Fruit fly (Drosophila melanogaster) whole organism, embryonic: ENCODE measurements around the gene CG32425.

Experiments
- Adf1 ChIP-seq: fragments of 200-800 bp; sonication (Bioruptor generic); IDR thresholded peaks from 2 replicates; pipeline ENCODE4 v1.3.6; 2022; ENCODE audit warnings: missing biosample characterization, missing genetic modification characterization
- B-H2 ChIP-seq: fragments of 200-800 bp; sonication (Bioruptor generic); optimal IDR thresholded peaks from 2 replicates; lab custom pipeline; 2018; ENCODE audit warnings: missing biosample characterization, mild to moderate bottlenecking, missing genetic modification characterization
- Blimp-1 ChIP-seq: fragments of 200-800 bp; sonication (Bioruptor generic); optimal IDR thresholded peaks from 3 replicates; lab custom pipeline; 2018; ENCODE audit warnings: missing biosample characterization, missing genetic modification characterization, mild to moderate bottlenecking, moderate library complexity, missing genetic modification reagents
- CG1024 ChIP-seq: fragments of 200-800 bp; sonication (Bioruptor generic); IDR thresholded peaks from 2 replicates; pipeline ENCODE4 v1.3.6; 2022; ENCODE audit warnings: missing biosample characterization, missing genetic modification characterization
- CG10431 ChIP-seq: fragments of 200-800 bp; sonication (Bioruptor generic); optimal IDR thresholded peaks from 3 replicates; lab custom pipeline; 2018; ENCODE audit warnings: missing biosample characterization, mild to moderate bottlenecking, missing genetic modification characterization
- CG10543 ChIP-seq: fragments of 200-800 bp; sonication (Bioruptor generic); optimal IDR thresholded peaks from 3 replicates; lab custom pipeline; 2017; ENCODE audit warnings: missing biosample characterization, mild to moderate bottlenecking, missing genetic modification characterization, moderate library complexity
- CG10979 ChIP-seq: fragments of 200-800 bp; sonication (Bioruptor generic); optimal IDR thresholded peaks from 2 replicates; lab custom pipeline; 2018; ENCODE audit warnings: missing biosample characterization, mild to moderate bottlenecking, missing genetic modification characterization, moderate library complexity
- CG11085 ChIP-seq: fragments of 200-800 bp; sonication (Bioruptor generic); IDR thresholded peaks from 2 replicates; pipeline ENCODE4 v1.3.6; 2022; ENCODE audit warnings: missing biosample characterization, missing genetic modification characterization
- CG1233 ChIP-seq: fragments of 200-800 bp; sonication (Bioruptor generic); optimal IDR thresholded peaks from 4 replicates; lab custom pipeline; 2018; ENCODE audit warnings: missing biosample characterization, mild to moderate bottlenecking, missing genetic modification characterization
- CG13123 ChIP-seq: fragments of 200-800 bp; sonication (Bioruptor generic); optimal IDR thresholded peaks from 2 replicates; lab custom pipeline; 2016; ENCODE audit warnings: missing biosample characterization, missing genetic modification characterization
- CG14965 ChIP-seq: fragments of 200-800 bp; sonication (Bioruptor generic); optimal IDR thresholded peaks from 2 replicates; lab custom pipeline; 2016; ENCODE audit warnings: missing biosample characterization, missing genetic modification characterization, borderline replicate concordance
- CG15696 ChIP-seq: fragments of 200-800 bp; sonication (Bioruptor generic); optimal IDR thresholded peaks from 2 replicates; lab custom pipeline; 2019; ENCODE audit warnings: missing biosample characterization, mild to moderate bottlenecking, missing genetic modification characterization, moderate library complexity
- CG30431 ChIP-seq: fragments of 200-800 bp; sonication (Bioruptor generic); optimal IDR thresholded peaks from 2 replicates; lab custom pipeline; 2017; ENCODE audit warnings: missing biosample characterization, missing genetic modification characterization
- CG4820 ChIP-seq: fragments of 200-800 bp; sonication (Bioruptor generic); optimal IDR thresholded peaks from 3 replicates; lab custom pipeline; 2016; ENCODE audit warnings: missing biosample characterization, missing genetic modification characterization
- CG6765 ChIP-seq: fragments of 200-800 bp; sonication (Bioruptor generic); optimal IDR thresholded peaks from 3 replicates; lab custom pipeline; 2017; ENCODE audit warnings: missing biosample characterization, mild to moderate bottlenecking, missing genetic modification characterization
- CG6854 ChIP-seq: fragments of 200-800 bp; sonication (Bioruptor generic); optimal IDR thresholded peaks from 3 replicates; lab custom pipeline; 2017; ENCODE audit warnings: missing biosample characterization, mild to moderate bottlenecking, missing genetic modification characterization
- CG8478 ChIP-seq: fragments of >200 bp; optimal IDR thresholded peaks from 2 replicates; lab custom pipeline; 2018
- CoRest ChIP-seq: fragments of 200-800 bp; sonication (Bioruptor generic); optimal IDR thresholded peaks from 3 replicates; lab custom pipeline; 2018; ENCODE audit warnings: missing biosample characterization, mild to moderate bottlenecking, missing genetic modification characterization, moderate library complexity
- CrebB ChIP-seq: fragments of 200-800 bp; sonication (Bioruptor generic); optimal IDR thresholded peaks from 3 replicates; lab custom pipeline; 2018; ENCODE audit warnings: missing biosample characterization, mild to moderate bottlenecking, missing genetic modification characterization
- D19B ChIP-seq: fragments of 200-800 bp; sonication (Bioruptor generic); optimal IDR thresholded peaks from 2 replicates; lab custom pipeline; 2017; ENCODE audit warnings: missing biosample characterization, mild to moderate bottlenecking, missing genetic modification characterization
- Dll ChIP-seq: fragments of 200-800 bp; sonication (Bioruptor generic); IDR thresholded peaks from 4 replicates; pipeline ENCODE4 v1.3.6; 2022; ENCODE audit warnings: missing biosample characterization, missing genetic modification characterization; ENCODE audit not compliant: partially characterized antibody
- Dp ChIP-seq: fragments of 200-800 bp; sonication (Bioruptor generic); optimal IDR thresholded peaks from 2 replicates; lab custom pipeline; 2018; ENCODE audit warnings: missing biosample characterization, mild to moderate bottlenecking, missing genetic modification characterization, moderate library complexity
- ERR ChIP-seq: fragments of 200-800 bp; sonication (Bioruptor generic); optimal IDR thresholded peaks from 2 replicates; lab custom pipeline; 2016; ENCODE audit warnings: missing biosample characterization, missing genetic modification characterization
- Eip74EF ChIP-seq, 2 experiments: fragments of 200-800 bp in 1 of 2; fragments of >200 bp in 1 of 2; sonication (Bioruptor generic) in 1 of 2; optimal IDR thresholded peaks; 2 replicates each; lab custom pipeline; 2017 to 2019; ENCODE audit warnings: missing biosample characterization in 2 of 2, missing genetic modification characterization in 2 of 2, mild to moderate bottlenecking in 1 of 2, moderate library complexity in 1 of 2
- Ets65A ChIP-seq: fragments of 200-800 bp; sonication (Bioruptor generic); peaks from one replicate; lab custom pipeline; 2016; ENCODE audit warnings: missing biosample characterization, missing genetic modification characterization
- Fer2 ChIP-seq: fragments of 200-800 bp; sonication (Bioruptor generic); optimal IDR thresholded peaks from 2 replicates; lab custom pipeline; 2018; ENCODE audit warnings: missing biosample characterization, mild to moderate bottlenecking, missing genetic modification characterization, moderate library complexity
- GATAe ChIP-seq: fragments of 200-800 bp; sonication (Bioruptor generic); conservative IDR thresholded peaks from 2 replicates; pipeline ENCODE4 v1.3.6; 2022; ENCODE audit warnings: missing biosample characterization, missing genetic modification characterization
- Gug ChIP-seq: fragments of 200-800 bp; sonication (Bioruptor generic); IDR thresholded peaks from 4 replicates; pipeline ENCODE4 v1.3.6; 2022; ENCODE audit warnings: missing biosample characterization, missing genetic modification characterization
- NC2β ChIP-seq: fragments of 200-800 bp; sonication (Bioruptor generic); optimal IDR thresholded peaks from 2 replicates; lab custom pipeline; 2016; ENCODE audit warnings: missing biosample characterization, missing genetic modification characterization
- Nf-YA ChIP-seq: fragments of 200-800 bp; sonication (Bioruptor generic); IDR thresholded peaks from 2 replicates; pipeline ENCODE4 v1.3.6; 2022; ENCODE audit warnings: missing biosample characterization, missing genetic modification characterization
- Oli ChIP-seq: fragments of 200-800 bp; sonication (Bioruptor generic); optimal IDR thresholded peaks from 2 replicates; lab custom pipeline; 2018; ENCODE audit warnings: missing biosample characterization, mild to moderate bottlenecking, missing genetic modification characterization, moderate library complexity
- PHDP ChIP-seq: fragments of 200-800 bp; sonication (Bioruptor generic); optimal IDR thresholded peaks from 3 replicates; lab custom pipeline; 2018; ENCODE audit warnings: missing biosample characterization, mild to moderate bottlenecking, missing genetic modification characterization, moderate library complexity
- Pdp1 ChIP-seq, 2 experiments: fragments of 200-800 bp; sonication (Bioruptor generic); optimal IDR thresholded peaks; 3 replicates each; lab custom pipeline; 2016; ENCODE audit warnings: missing biosample characterization in 2 of 2, missing genetic modification characterization in 2 of 2, mild to moderate bottlenecking in 1 of 2, moderate library complexity in 1 of 2
- Xbp1 ChIP-seq: fragments of 200-800 bp; sonication (Bioruptor generic); optimal IDR thresholded peaks from 3 replicates; lab custom pipeline; 2016; ENCODE audit warnings: missing biosample characterization, mild to moderate bottlenecking, missing genetic modification characterization
- al ChIP-seq: fragments of 200-800 bp; sonication (Bioruptor generic); IDR thresholded peaks from 2 replicates; pipeline ENCODE4 v1.3.6; 2022; ENCODE audit warnings: missing biosample characterization, missing genetic modification characterization
- ase ChIP-seq: fragments of 200-800 bp; sonication (Bioruptor generic); IDR thresholded peaks from 3 replicates; pipeline ENCODE4 v1.3.6; 2022; ENCODE audit warnings: missing biosample characterization, missing genetic modification characterization
- cas ChIP-seq: fragments of 200-800 bp; sonication (Bioruptor generic); IDR thresholded peaks from 2 replicates; pipeline ENCODE4 v1.3.6; 2022; ENCODE audit warnings: missing biosample characterization, missing genetic modification characterization
- chinmo ChIP-seq: fragments of 200-800 bp; sonication (Bioruptor generic); IDR thresholded peaks from 4 replicates; pipeline ENCODE4 v1.3.6; 2022; ENCODE audit warnings: missing biosample characterization, missing genetic modification characterization; ENCODE audit not compliant: partially characterized antibody
- chn ChIP-seq: fragments of 200-800 bp; sonication (Bioruptor generic); optimal IDR thresholded peaks from 2 replicates; lab custom pipeline; 2016; ENCODE audit warnings: missing biosample characterization, missing genetic modification characterization
- crol ChIP-seq: fragments of 200-800 bp; sonication (Bioruptor generic); IDR thresholded peaks from 2 replicates; pipeline ENCODE4 v1.3.6; 2022; ENCODE audit warnings: missing biosample characterization, missing genetic modification characterization
- ftz-f1 ChIP-seq: fragments of 200-800 bp; sonication (Bioruptor generic); optimal IDR thresholded peaks from 2 replicates; lab custom pipeline; 2016; ENCODE audit warnings: missing biosample characterization, missing genetic modification characterization
- gro ChIP-seq: fragments of 200-800 bp; sonication (Bioruptor generic); optimal IDR thresholded peaks from 2 replicates; lab custom pipeline; 2016; ENCODE audit warnings: missing biosample characterization, missing genetic modification characterization
- lov ChIP-seq, 2 experiments: fragments of 200-800 bp in 1 of 2; fragments of >200 bp in 1 of 2; sonication (Bioruptor generic) in 1 of 2; IDR thresholded peaks in 1 of 2; optimal IDR thresholded peaks in 1 of 2; 2 replicates in 1 of 2; 3 replicates in 1 of 2; pipeline versions ENCODE4 v1.3.6 to Lab custom; 2017 to 2022; ENCODE audit warnings: missing biosample characterization in 1 of 2, missing genetic modification characterization in 1 of 2
- row ChIP-seq: fragments of 200-800 bp; sonication (Bioruptor generic); IDR thresholded peaks from 3 replicates; pipeline ENCODE4 v1.3.6; 2022; ENCODE audit warnings: missing biosample characterization, missing genetic modification characterization
- sc ChIP-seq, 3 experiments: fragments of >200 bp in 2 of 3; fragments of 200-800 bp in 1 of 3; sonication (Bioruptor generic) in 1 of 3; optimal IDR thresholded peaks; 2 replicates in 2 of 3; 3 replicates in 1 of 3; lab custom pipeline; 2017; ENCODE audit warnings: mild to moderate bottlenecking in 1 of 3, missing biosample characterization in 1 of 3, missing genetic modification characterization in 1 of 3, missing genetic modification reagents in 1 of 3
- shn ChIP-seq: fragments of 200-800 bp; sonication (Bioruptor generic); optimal IDR thresholded peaks from 3 replicates; lab custom pipeline; 2016; ENCODE audit warnings: missing biosample characterization, missing genetic modification characterization
- toy ChIP-seq: fragments of 200-800 bp; sonication (Bioruptor generic); IDR thresholded peaks from 2 replicates; pipeline ENCODE4 v1.3.6; 2022; ENCODE audit warnings: missing biosample characterization, missing genetic modification characterization
- zf30C ChIP-seq: fragments of 200-800 bp; sonication (Bioruptor generic); optimal IDR thresholded peaks from 3 replicates; lab custom pipeline; 2018; ENCODE audit warnings: missing biosample characterization, mild to moderate bottlenecking, missing genetic modification characterization

CG32425 gene

DNA sequence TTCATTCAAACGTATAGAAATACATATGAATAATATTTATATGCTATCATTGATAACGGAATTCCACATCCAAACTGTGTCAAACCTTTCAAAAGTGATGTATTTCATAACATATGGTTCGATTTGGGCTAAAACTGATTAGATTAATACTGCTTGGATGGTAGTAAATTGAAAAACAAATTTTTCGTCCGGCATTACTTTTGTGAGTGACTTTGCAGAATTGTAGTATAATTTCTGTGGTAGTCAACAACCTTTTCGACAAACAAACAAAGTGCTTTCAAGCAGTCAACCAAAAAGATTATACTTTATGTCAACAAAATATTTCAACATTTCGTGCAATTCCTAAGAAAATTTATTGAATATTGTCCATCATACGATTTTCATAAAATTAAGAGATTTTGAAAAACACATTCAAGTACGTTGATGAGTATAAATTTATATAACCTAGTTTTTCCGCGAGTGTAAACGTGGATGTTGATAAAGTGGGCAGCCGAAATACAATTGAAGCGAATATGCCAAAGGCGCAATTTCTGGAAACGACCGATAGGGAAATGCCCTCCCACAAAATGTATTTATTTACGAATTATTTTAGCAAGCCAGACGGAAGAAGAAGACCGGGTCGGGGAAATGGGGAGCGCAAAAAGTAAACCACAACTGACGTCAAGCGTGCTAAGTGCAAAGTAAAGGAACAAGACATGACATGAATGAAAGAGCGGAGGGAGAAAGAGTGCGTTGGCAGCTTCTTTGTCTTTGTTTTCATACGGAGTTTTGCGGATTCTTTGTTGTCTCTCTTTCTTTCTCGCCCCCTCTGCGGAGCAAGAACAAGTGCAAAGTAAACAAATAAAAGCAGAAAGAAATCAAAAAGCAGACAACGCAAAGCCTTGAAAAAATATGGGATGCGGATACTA is 21.0 kb downstream of the CG32425 start (continued):
- TF ChIP-seq Dll (GFP tag; lab: Robert Waterston, UW), result no peak
- peak; percentile 21 for TF ChIP-seq CG10543
- TF ChIP-seq CG1024 (GFP tag; lab: Robert Waterston, UW), result no peak
- no peak for TF ChIP-seq CG13123 (GFP tag; lab: Kevin White, UChicago)
- peak in 1 of 2 experiments; percentile 62 for TF ChIP-seq Pdp1 (GFP tag; optimal IDR thresholded peaks at IDR 0.05; lab: Kevin White, UChicago)
- no peak for TF ChIP-seq CG10979 (tag; lab: Kevin White, UChicago)
- peak; percentile 57 for TF ChIP-seq shn
- TF ChIP-seq Dp, result no peak
- TF ChIP-seq CG8478 (lab: Kevin White, UChicago), result no peak
- TF ChIP-seq toy (GFP tag; lab: Robert Waterston, UW), result no peak
- TF ChIP-seq ftz-f1 (GFP tag; lab: Kevin White, UChicago), result no peak
- no peak for TF ChIP-seq lov (optimal IDR thresholded peaks at IDR 0.05; lab: Kevin White, UChicago)
- TF ChIP-seq lov (GFP tag; IDR thresholded peaks at IDR 0.05; lab: Robert Waterston, UW), result no peak
- TF ChIP-seq CG6765 (GFP tag; lab: Kevin White, UChicago), result peak; percentile 45
- no peak for TF ChIP-seq NC2β (GFP tag; lab: Kevin White, UChicago)
- TF ChIP-seq CG10431 (GFP tag; lab: Kevin White, UChicago), result no peak
- no peak for TF ChIP-seq Fer2 (tag; lab: Kevin White, UChicago)
- TF ChIP-seq Xbp1 (GFP tag; lab: Kevin White, UChicago), result peak; percentile 25
- TF ChIP-seq ase (GFP tag; lab: Robert Waterston, UW), result no peak
- no peak for TF ChIP-seq Eip74EF (GFP tag; optimal IDR thresholded peaks at IDR 0.05; lab: Kevin White, UChicago)
- peak; percentile 37 for TF ChIP-seq zf30C (GFP tag; lab: Kevin White, UChicago)
- TF ChIP-seq Oli (tag; lab: Kevin White, UChicago), result peak; percentile 41
- no peak for TF ChIP-seq Gug (GFP tag; lab: Robert Waterston, UW)
- no peak for TF ChIP-seq cas (GFP tag; lab: Robert Waterston, UW)
- TF ChIP-seq PHDP, result peak; percentile 40
- TF ChIP-seq sc (optimal IDR thresholded peaks at IDR 0.05; lab: Kevin White, UChicago), result no peak
- TF ChIP-seq sc (GFP tag; optimal IDR thresholded peaks at IDR 0.05; lab: Kevin White, UChicago), result no peak
- TF ChIP-seq CoRest (tag; lab: Kevin White, UChicago), result peak; percentile 1
- peak; percentile 56; the same call in 1 of the 2 replicates for TF ChIP-seq crol (GFP tag; lab: Robert Waterston, UW)
- no peak for TF ChIP-seq B-H2
- peak; percentile 74 for TF ChIP-seq Ets65A (GFP tag; lab: Kevin White, UChicago)
- no peak for TF ChIP-seq CG6854 (GFP tag; lab: Kevin White, UChicago)
- TF ChIP-seq CG15696 (tag; lab: Kevin White, UChicago), result no peak
- no peak for TF ChIP-seq ERR (GFP tag; lab: Kevin White, UChicago)
- no peak for TF ChIP-seq CG14965 (GFP tag; lab: Kevin White, UChicago)
- TF ChIP-seq Adf1 (GFP tag; lab: Robert Waterston, UW), result no peak
- no peak for TF ChIP-seq CG11085 (GFP tag; lab: Robert Waterston, UW)
- no peak for TF ChIP-seq D19B (GFP tag; lab: Kevin White, UChicago)
- no peak for TF ChIP-seq GATAe (GFP tag; lab: Robert Waterston, UW)
- TF ChIP-seq chn, result no peak
- no peak for TF ChIP-seq chinmo (GFP tag; lab: Robert Waterston, UW)
- TF ChIP-seq Blimp-1, result peak; percentile 12
- peak; percentile 56 for TF ChIP-seq row (GFP tag; lab: Robert Waterston, UW)
- peak; percentile 18 for TF ChIP-seq CrebB (tag; lab: Kevin White, UChicago)
- peak; percentile 15 for TF ChIP-seq CG1233 (GFP tag; lab: Kevin White, UChicago)
- no peak for TF ChIP-seq CG4820 (GFP tag; lab: Kevin White, UChicago)
- TF ChIP-seq al, result no peak
- no peak for TF ChIP-seq gro (GFP tag; lab: Kevin White, UChicago)
- no peak for TF ChIP-seq CG30431 (GFP tag; lab: Kevin White, UChicago)
- no peak for TF ChIP-seq Nf-YA (GFP tag; lab: Robert Waterston, UW)
